Fruit fly (Drosophila melanogaster) whole organism, pupa: Measurements from ENCODE around the gene NTPase.

Source experiments
- CG32121 ChIP-seq: fragments of 200-800 bp; sonication (Bioruptor generic); IDR thresholded peaks from 2 replicates; pipeline ENCODE4 v1.3.6; 2022; ENCODE audit warnings: missing biosample characterization, missing genetic modification characterization
- CG8159 ChIP-seq: fragments of 200-800 bp; sonication (Bioruptor generic); optimal IDR thresholded peaks from 3 replicates; lab custom pipeline; 2018; ENCODE audit warnings: missing biosample characterization, mild to moderate bottlenecking, missing genetic modification characterization, moderate library complexity
- D1 ChIP-seq: fragments of 200-800 bp; sonication (Bioruptor generic); optimal IDR thresholded peaks from 2 replicates; lab custom pipeline; 2018; ENCODE audit warnings: missing biosample characterization, mild to moderate bottlenecking, missing genetic modification characterization, moderate library complexity
- Pif1B ChIP-seq: fragments of 200-800 bp; sonication (Bioruptor generic); optimal IDR thresholded peaks from 3 replicates; lab custom pipeline; 2016; ENCODE audit warnings: missing biosample characterization, missing genetic modification characterization

DNA sequence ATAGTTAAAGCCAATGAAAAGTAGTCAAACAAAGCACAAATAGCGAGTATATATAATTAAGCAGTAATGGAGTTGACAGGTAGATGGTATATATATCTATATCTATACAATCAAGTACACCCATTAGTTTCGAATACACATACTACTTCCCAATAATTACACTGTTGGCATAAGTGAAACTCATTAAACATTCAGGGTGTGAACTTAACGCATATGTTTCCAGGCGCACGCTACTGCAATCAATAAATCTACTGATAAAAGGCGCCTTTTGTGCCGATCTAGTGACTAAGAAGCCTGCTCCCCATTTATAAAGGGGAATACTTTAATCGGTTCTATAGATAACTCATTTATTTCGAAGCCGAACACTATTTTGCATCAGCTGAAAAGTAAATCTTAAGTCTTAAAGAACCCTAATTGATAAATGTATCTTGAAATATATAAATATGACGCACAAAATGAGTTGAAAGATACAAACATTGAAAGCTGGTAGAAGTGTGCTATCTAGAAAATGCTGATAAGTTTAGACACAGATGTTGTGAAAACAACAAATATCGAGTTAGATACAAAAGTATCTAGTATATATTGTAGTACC is 1.9 kb downstream of the NTPase start:
- no peak for TF ChIP-seq CG32121 (GFP tag; lab: Robert Waterston, UW)
- TF ChIP-seq CG8159 (tag; lab: Kevin White, UChicago), result no peak
- TF ChIP-seq Pif1B, result no peak
- no peak for TF ChIP-seq D1 (tag; lab: Kevin White, UChicago)
